Worm (Caenorhabditis elegans) whole organism, L4 larva: ENCODE data around the gene rpt-6.
"Not testable (repeated sequence)": the region's sequence is repeated elsewhere in the genome, so short reads cannot be mapped to it uniquely, and the experiment has no call there.

Experiments
- ceh-20 ChIP-seq: fragments of 200-800 bp; sonication (Bioruptor generic); IDR thresholded peaks from 2 replicates; pipeline ENCODE4 v1.3.6; 2022; ENCODE audit warnings: missing genetic modification reagents, missing genetic modification characterization, missing compliant biosample characterization
- nhr-11 ChIP-seq: fragments of 150-350 bp; optimal IDR thresholded peaks from 2 replicates; lab custom pipeline; 2014; ENCODE audit warnings: missing biosample characterization, missing genetic modification characterization

ce11 chrIII:12383709-12384108 is 13.5 kb downstream of the rpt-6 start, which contains the start of gene Y49E10.4:
- TF ChIP-seq nhr-11 (tag; lab: Kevin White, UChicago); ceh-20 (GFP tag; lab: Robert Waterston, UW): not testable (repeated sequence)
